Worm (Caenorhabditis elegans) whole organism, L2 larva: ENCODE data around the gene vgln-1.

Experiments used
- C34F6.9 ChIP-seq: fragments of 150-350 bp; optimal IDR thresholded peaks from 2 replicates; lab custom pipeline; 2014; ENCODE audit warnings: missing biosample characterization, missing genetic modification characterization
- egl-27 ChIP-seq: sonication (generic microtip); optimal IDR thresholded peaks from 3 replicates; lab custom pipeline; 2017; ENCODE audit warnings: missing biosample characterization, missing genetic modification reagents, missing genetic modification characterization

DNA sequence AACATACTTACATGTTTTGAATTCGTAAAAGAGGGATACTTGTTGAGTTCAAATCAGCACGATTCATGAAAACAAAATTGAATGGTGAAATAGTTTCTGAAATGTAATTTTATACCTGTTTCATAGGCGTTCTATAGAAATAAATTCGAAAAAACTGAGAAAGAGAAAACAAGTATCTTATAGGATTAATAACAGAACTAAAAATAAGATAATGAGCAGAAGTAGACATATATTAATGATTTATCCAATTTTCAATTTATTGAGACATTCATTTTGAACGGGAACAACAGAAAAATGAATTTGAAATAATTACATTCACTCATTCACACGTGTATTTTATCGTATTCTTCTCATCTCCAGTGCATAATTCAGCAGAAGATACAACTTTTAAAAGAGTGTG, 33.1 kb downstream of the vgln-1 start, which contains the start of gene chil-6:
- TF ChIP-seq egl-27 (tag; lab: Kevin White, UChicago), result no peak
- TF ChIP-seq C34F6.9 (tag; lab: Kevin White, UChicago), result no peak
